Worm (Caenorhabditis elegans): ENCODE measurements around the gene M60.4.

- TF ChIP-seq him-1 (tag; optimal IDR thresholded peaks at IDR 0.05) (no peak), dao-5 (tag; optimal IDR thresholded peaks at IDR 0.05) (no peak)
Observed at ce11 chrX:8214424-8215115, 21.5 kb downstream of the M60.4 start, which contains the start of gene C47D2.1.
